Fruit fly (Drosophila melanogaster): ENCODE data around the gene CG15812.

DNA sequence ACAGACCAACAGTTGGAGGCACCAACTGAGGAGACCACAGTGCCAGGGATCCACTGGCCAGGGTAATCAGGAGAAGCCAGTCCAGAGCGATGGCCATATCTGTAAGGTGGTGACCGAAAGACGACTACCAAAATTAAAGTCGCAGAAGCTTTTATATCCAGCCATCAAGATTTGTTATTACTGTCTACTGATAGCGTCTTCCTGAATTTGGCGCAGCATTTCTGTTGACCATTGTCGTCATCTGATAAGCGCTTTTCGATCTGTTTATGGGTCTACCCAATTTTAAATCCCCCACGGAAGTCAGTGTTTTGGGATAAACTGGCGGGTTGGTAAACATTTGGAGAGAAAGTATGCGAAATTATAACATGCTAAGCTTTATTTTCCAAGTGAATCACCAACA lies 12.7 kb downstream of the CG15812 start, which contains the start of gene CG14963:
- TF ChIP-seq CG11617 (GFP tag; optimal IDR thresholded peaks at IDR 0.05): no peak
- TF ChIP-seq CG1620 (GFP tag; optimal IDR thresholded peaks at IDR 0.05): no peak
- TF ChIP-seq tj (GFP tag; optimal IDR thresholded peaks at IDR 0.05): no peak
- TF ChIP-seq CG5204 (GFP tag; optimal IDR thresholded peaks at IDR 0.05): no peak
- TF ChIP-seq CG7101 (tag; optimal IDR thresholded peaks at IDR 0.05): no peak
- no peak for TF ChIP-seq Clk (GFP tag; optimal IDR thresholded peaks at IDR 0.05)
- no peak for TF ChIP-seq CG33017 (tag; optimal IDR thresholded peaks at IDR 0.05)
- no peak for TF ChIP-seq cic (GFP tag; optimal IDR thresholded peaks at IDR 0.05)
- TF ChIP-seq Crg-1 (GFP tag; optimal IDR thresholded peaks at IDR 0.05): no peak
